Fruit fly (Drosophila melanogaster) whole organism, prepupa: Measurements from ENCODE around the gene CG17110.
A peak's percentile ranks its signal among the peaks of the same experiment; 100 is the strongest.

ENCODE experiments used
- Blimp-1 ChIP-seq: fragments of 200-800 bp; sonication (Bioruptor generic); optimal IDR thresholded peaks from 3 replicates; lab custom pipeline; 2017; ENCODE audit warnings: missing biosample characterization, missing genetic modification characterization, mild to moderate bottlenecking, moderate library complexity, missing genetic modification reagents
- CG10631 ChIP-seq: fragments of 200-800 bp; sonication (Bioruptor generic); optimal IDR thresholded peaks from 2 replicates; lab custom pipeline; 2016; ENCODE audit warnings: missing biosample characterization, missing genetic modification characterization
- CG10669 ChIP-seq: fragments of 200-800 bp; sonication (Bioruptor generic); optimal IDR thresholded peaks from 3 replicates; lab custom pipeline; 2018; ENCODE audit warnings: missing biosample characterization, mild to moderate bottlenecking, missing genetic modification characterization, moderate library complexity
- CG11294 ChIP-seq: fragments of 200-800 bp; sonication (Bioruptor generic); IDR thresholded peaks from 2 replicates; pipeline ENCODE4 v1.3.6; 2022; ENCODE audit warnings: missing biosample characterization, missing genetic modification characterization
- CG11762 ChIP-seq: fragments of 200-800 bp; sonication (Bioruptor generic); optimal IDR thresholded peaks from 3 replicates; lab custom pipeline; 2016; ENCODE audit warnings: missing biosample characterization, missing genetic modification characterization; ENCODE audit not compliant: insufficient read depth
- CG11902 ChIP-seq: fragments of 200-800 bp; sonication (Bioruptor generic); optimal IDR thresholded peaks from 3 replicates; lab custom pipeline; 2016; ENCODE audit warnings: missing biosample characterization, missing genetic modification characterization
- CG1621 ChIP-seq: fragments of 200-800 bp; sonication (Bioruptor generic); optimal IDR thresholded peaks from 3 replicates; lab custom pipeline; 2018; ENCODE audit warnings: missing biosample characterization, mild to moderate bottlenecking, missing genetic modification characterization
- CG16779 ChIP-seq: fragments of 200-800 bp; sonication (Bioruptor generic); optimal IDR thresholded peaks from 3 replicates; lab custom pipeline; 2017; ENCODE audit warnings: missing biosample characterization, mild to moderate bottlenecking, missing genetic modification characterization
- CG3032 ChIP-seq: fragments of 200-800 bp; optimal IDR thresholded peaks from 2 replicates; lab custom pipeline; 2019; ENCODE audit warnings: missing biosample characterization, mild to moderate bottlenecking, missing genetic modification characterization, moderate library complexity
- CG31627 ChIP-seq: fragments of 200-800 bp; sonication (Bioruptor generic); optimal IDR thresholded peaks from 3 replicates; lab custom pipeline; 2016; ENCODE audit warnings: missing biosample characterization, missing genetic modification characterization
- CG32006 ChIP-seq: fragments of 200-800 bp; sonication (Bioruptor generic); optimal IDR thresholded peaks from 3 replicates; lab custom pipeline; 2017; ENCODE audit warnings: missing biosample characterization, mild to moderate bottlenecking, missing genetic modification characterization
- CG34406 ChIP-seq: fragments of 200-800 bp; sonication (Bioruptor generic); optimal IDR thresholded peaks from 3 replicates; lab custom pipeline; 2016; ENCODE audit warnings: missing biosample characterization, missing genetic modification characterization
- CG3919 ChIP-seq: fragments of 200-800 bp; sonication (Bioruptor generic); optimal IDR thresholded peaks from 3 replicates; lab custom pipeline; 2016; ENCODE audit warnings: missing biosample characterization, missing genetic modification characterization
- CG4318 ChIP-seq: fragments of 200-800 bp; sonication (Bioruptor generic); optimal IDR thresholded peaks from 3 replicates; lab custom pipeline; 2017; ENCODE audit warnings: missing biosample characterization, mild to moderate bottlenecking, missing genetic modification characterization
- CG6163 ChIP-seq: fragments of 200-800 bp; sonication (Bioruptor generic); IDR thresholded peaks from 3 replicates; pipeline ENCODE4 v1.3.6; 2022; ENCODE audit warnings: missing biosample characterization, missing genetic modification characterization
- CG6792 ChIP-seq: fragments of 200-800 bp; sonication (Bioruptor generic); optimal IDR thresholded peaks from 3 replicates; lab custom pipeline; 2016; ENCODE audit warnings: missing biosample characterization, missing genetic modification characterization
- CG6854 ChIP-seq: fragments of 200-800 bp; sonication (Bioruptor generic); optimal IDR thresholded peaks from 2 replicates; lab custom pipeline; 2017; ENCODE audit warnings: missing biosample characterization, mild to moderate bottlenecking, missing genetic modification characterization
- CG7368 ChIP-seq: fragments of 200-800 bp; sonication (Bioruptor generic); optimal IDR thresholded peaks from 3 replicates; lab custom pipeline; 2016; ENCODE audit warnings: missing biosample characterization, missing genetic modification characterization
- CG8119 ChIP-seq: fragments of 200-800 bp; sonication (Bioruptor generic); IDR thresholded peaks from 3 replicates; pipeline ENCODE4 v1.3.6; 2022; ENCODE audit warnings: missing biosample characterization, missing genetic modification characterization
- CG8319 ChIP-seq: fragments of 200-800 bp; sonication (Bioruptor generic); optimal IDR thresholded peaks from 3 replicates; lab custom pipeline; 2016; ENCODE audit warnings: missing biosample characterization, missing genetic modification characterization
- CG9139 ChIP-seq: fragments of 200-800 bp; sonication (Bioruptor generic); optimal IDR thresholded peaks from 3 replicates; lab custom pipeline; 2017; ENCODE audit warnings: missing biosample characterization, mild to moderate bottlenecking, missing genetic modification characterization
- Eip93F ChIP-seq: fragments of 200-800 bp; sonication (Bioruptor generic); optimal IDR thresholded peaks from 2 replicates; lab custom pipeline; 2016; ENCODE audit warnings: missing biosample characterization, mild to moderate bottlenecking, missing genetic modification characterization
- Ets21C ChIP-seq: fragments of 200-800 bp; sonication (Bioruptor generic); optimal IDR thresholded peaks from 3 replicates; lab custom pipeline; 2016; ENCODE audit warnings: missing biosample characterization, missing genetic modification characterization
- Gug ChIP-seq: fragments of 200-800 bp; sonication (Bioruptor generic); IDR thresholded peaks from 2 replicates; pipeline ENCODE4 v1.3.6; 2022; ENCODE audit warnings: missing biosample characterization, missing genetic modification characterization
- Hr39 ChIP-seq: fragments of 200-800 bp; sonication (Bioruptor generic); optimal IDR thresholded peaks from 2 replicates; lab custom pipeline; 2016; ENCODE audit warnings: missing biosample characterization, missing genetic modification characterization
- Hr4 ChIP-seq: fragments of 200-800 bp; sonication (Bioruptor generic); optimal IDR thresholded peaks from 3 replicates; lab custom pipeline; 2016; ENCODE audit warnings: missing biosample characterization, missing genetic modification characterization
- Lpt ChIP-seq: fragments of 200-800 bp; sonication (Bioruptor generic); optimal IDR thresholded peaks from 3 replicates; lab custom pipeline; 2016; ENCODE audit warnings: missing biosample characterization, missing genetic modification characterization
- Met ChIP-seq: fragments of 200-800 bp; sonication (Bioruptor generic); optimal IDR thresholded peaks from 3 replicates; lab custom pipeline; 2016; ENCODE audit warnings: missing biosample characterization, missing genetic modification characterization
- Smox ChIP-seq: fragments of 200-800 bp; sonication (Bioruptor generic); optimal IDR thresholded peaks from 3 replicates; lab custom pipeline; 2016; ENCODE audit warnings: missing biosample characterization, missing genetic modification characterization
- Sox14 ChIP-seq: fragments of 200-800 bp; sonication (Bioruptor generic); optimal IDR thresholded peaks from 3 replicates; lab custom pipeline; 2016; ENCODE audit warnings: missing biosample characterization, missing genetic modification characterization
- Sox15 ChIP-seq: fragments of 200-800 bp; sonication (Bioruptor generic); optimal IDR thresholded peaks from 3 replicates; lab custom pipeline; 2016; ENCODE audit warnings: missing biosample characterization, missing genetic modification characterization
- achi ChIP-seq: fragments of 200-800 bp; sonication (Bioruptor generic); optimal IDR thresholded peaks from 3 replicates; lab custom pipeline; 2016; ENCODE audit warnings: missing biosample characterization, missing genetic modification characterization
- acj6 ChIP-seq: fragments of 200-800 bp; sonication (Bioruptor generic); optimal IDR thresholded peaks from 3 replicates; lab custom pipeline; 2016; ENCODE audit warnings: missing biosample characterization, missing genetic modification characterization
- cyc ChIP-seq: fragments of 200-800 bp; sonication (Bioruptor generic); optimal IDR thresholded peaks from 3 replicates; lab custom pipeline; 2016; ENCODE audit warnings: missing biosample characterization, missing genetic modification characterization
- dsx ChIP-seq: fragments of 200-800 bp; optimal IDR thresholded peaks from 3 replicates; lab custom pipeline; 2019; ENCODE audit warnings: missing biosample characterization, mild to moderate bottlenecking, missing genetic modification characterization, moderate library complexity; ENCODE audit not compliant: poor library complexity, severe bottlenecking
- eg ChIP-seq: fragments of 200-800 bp; sonication (Bioruptor generic); IDR thresholded peaks from 3 replicates; pipeline ENCODE4 v1.3.6; 2022; ENCODE audit warnings: missing biosample characterization, missing genetic modification characterization
- esn ChIP-seq: fragments of 200-800 bp; sonication (Bioruptor generic); optimal IDR thresholded peaks from 2 replicates; lab custom pipeline; 2016; ENCODE audit warnings: missing biosample characterization, mild to moderate bottlenecking, missing genetic modification characterization, moderate library complexity
- fd59A ChIP-seq: fragments of 200-800 bp; sonication (Bioruptor generic); optimal IDR thresholded peaks from 2 replicates; lab custom pipeline; 2017; ENCODE audit warnings: missing biosample characterization, mild to moderate bottlenecking, missing genetic modification characterization, missing genetic modification reagents
- fd85E ChIP-seq: fragments of 200-800 bp; sonication (Bioruptor generic); optimal IDR thresholded peaks from 3 replicates; lab custom pipeline; 2016; ENCODE audit warnings: missing biosample characterization, missing genetic modification characterization
- lz ChIP-seq: fragments of 200-800 bp; sonication (Bioruptor generic); optimal IDR thresholded peaks from 3 replicates; lab custom pipeline; 2016; ENCODE audit warnings: missing biosample characterization, missing genetic modification characterization
- net ChIP-seq: fragments of 200-800 bp; sonication (Bioruptor generic); optimal IDR thresholded peaks from 3 replicates; lab custom pipeline; 2016; ENCODE audit warnings: missing biosample characterization, missing genetic modification characterization
- pdm3 ChIP-seq: fragments of 200-800 bp; sonication (Bioruptor generic); optimal IDR thresholded peaks from 3 replicates; lab custom pipeline; 2016; ENCODE audit warnings: missing biosample characterization, missing genetic modification characterization
- salr ChIP-seq, 2 experiments: fragments of 200-800 bp; sonication (Bioruptor generic); optimal IDR thresholded peaks; 3 replicates each; lab custom pipeline; 2016 to 2018; ENCODE audit warnings: missing biosample characterization in 2 of 2, missing genetic modification characterization in 2 of 2, mild to moderate bottlenecking in 1 of 2
- spab ChIP-seq: fragments of 200-800 bp; sonication (Bioruptor generic); optimal IDR thresholded peaks from 2 replicates; lab custom pipeline; 2017; ENCODE audit warnings: missing biosample characterization, mild to moderate bottlenecking, missing genetic modification characterization, missing genetic modification reagents
- svp ChIP-seq: fragments of 200-800 bp; sonication (Bioruptor generic); peaks from one replicate; lab custom pipeline; 2016; ENCODE audit warnings: missing biosample characterization, missing genetic modification characterization
- vri ChIP-seq: fragments of 200-800 bp; sonication (Bioruptor generic); optimal IDR thresholded peaks from 3 replicates; lab custom pipeline; 2016; ENCODE audit warnings: missing biosample characterization, mild to moderate bottlenecking, missing genetic modification characterization

Gene CG17110

DNA sequence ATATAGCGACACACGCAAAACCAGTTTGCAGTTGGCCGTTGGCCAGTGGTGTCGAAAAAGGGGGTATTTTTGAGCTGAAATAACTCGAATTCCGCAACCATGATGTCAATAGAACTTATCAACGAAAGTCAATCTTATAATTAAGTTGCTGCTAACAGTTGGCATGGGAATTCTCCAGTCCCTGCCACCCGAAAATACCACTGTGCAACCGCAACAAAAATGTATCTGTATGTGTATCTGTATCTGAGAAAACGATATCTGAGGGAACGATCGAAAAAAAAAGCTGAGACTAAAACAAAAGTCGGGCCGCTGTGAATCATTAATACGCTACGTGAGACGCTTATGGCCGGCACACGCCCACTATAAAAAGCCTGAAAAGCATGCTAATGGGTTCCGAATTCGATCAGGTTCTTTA, 45.0 kb upstream of the CG17110 start (continued):
- TF ChIP-seq Gug (GFP tag; lab: Robert Waterston, UW) (peak; percentile 57), CG31627 (peak; percentile 95), CG7368 (GFP tag; lab: Kevin White, UChicago) (peak; percentile 94), Eip93F (GFP tag; lab: Kevin White, UChicago) (no peak), Hr4 (GFP tag; lab: Kevin White, UChicago) (peak; percentile 84), CG11294 (GFP tag; lab: Robert Waterston, UW) (peak; percentile 65), spab (peak; percentile 79), CG10631 (GFP tag; lab: Kevin White, UChicago) (peak; percentile 88)

DNA sequence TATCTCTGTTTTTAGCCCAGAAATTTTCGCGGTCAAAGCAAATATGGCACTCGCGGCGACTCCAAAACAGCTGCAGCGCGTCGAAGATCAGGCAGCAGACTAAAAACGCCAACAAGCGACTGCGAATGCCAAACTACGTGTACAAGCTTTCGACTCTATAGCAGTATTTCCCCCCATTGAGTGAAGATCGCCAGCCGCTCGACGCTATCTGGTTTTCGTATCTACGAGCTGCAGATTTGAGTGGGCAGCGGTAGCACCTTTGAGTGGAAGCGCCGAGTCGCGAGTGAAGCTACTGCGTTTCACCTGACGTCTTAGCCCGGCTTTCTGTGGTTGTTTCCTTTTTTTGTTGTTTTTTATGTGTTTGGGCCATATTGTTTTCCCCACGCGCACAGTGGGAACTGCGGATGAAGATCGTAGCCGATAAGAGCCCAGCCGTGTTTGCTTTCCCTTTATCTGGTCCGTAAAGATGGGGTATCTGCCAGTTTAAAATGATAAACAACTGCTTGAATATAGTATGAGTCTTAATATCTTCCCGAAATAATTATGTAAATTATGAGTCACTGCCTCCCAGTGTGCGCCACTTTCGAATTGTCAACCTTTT, 43.3 kb upstream of the CG17110 start, which contains the start of gene CG17121:
CG17121 (minus strand) TSS at position 126 of the 601 bp plus-strand sequence.
- TF ChIP-seq CG3919 (GFP tag; lab: Kevin White, UChicago) (no peak), CG6163 (GFP tag; lab: Robert Waterston, UW) (peak; percentile 64)

DNA sequence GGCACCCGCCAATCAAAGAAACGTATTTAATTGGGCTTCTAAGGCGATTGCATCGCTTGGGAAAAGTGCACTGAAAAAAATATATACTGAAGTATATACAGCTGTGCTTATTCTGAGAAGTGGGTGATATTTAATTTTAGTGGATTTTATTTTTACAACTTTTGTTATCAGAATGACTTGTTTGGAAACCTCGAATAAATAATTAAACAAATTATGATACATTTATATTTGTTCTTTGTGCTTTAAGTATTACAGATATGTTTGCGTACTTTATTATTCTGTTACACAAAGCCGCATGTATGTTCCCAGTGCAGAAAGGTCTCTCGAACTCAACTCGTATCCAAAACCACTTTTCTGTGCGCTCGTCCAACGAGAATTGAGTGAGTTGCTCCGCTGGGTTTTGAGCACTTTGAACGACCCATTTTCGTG, 42.8 kb upstream of the CG17110 start:
- TF ChIP-seq Lpt (GFP tag; lab: Kevin White, UChicago) (peak; percentile 78), fd85E (GFP tag; lab: Kevin White, UChicago) (no peak), CG6163 (GFP tag; lab: Robert Waterston, UW) (peak; percentile 68; the same call in 2 of the 3 replicates), vri (GFP tag; lab: Kevin White, UChicago) (peak; percentile 63), Hr4 (GFP tag; lab: Kevin White, UChicago) (peak; percentile 91), Ets21C (peak; percentile 74), eg (GFP tag; lab: Robert Waterston, UW) (peak; percentile 86), CG11902 (peak; percentile 74), svp (GFP tag; lab: Kevin White, UChicago) (peak; percentile 96), cyc (GFP tag; lab: Kevin White, UChicago) (peak; percentile 83), Sox15 (GFP tag; lab: Kevin White, UChicago) (peak; percentile 74), CG16779 (tag; lab: Kevin White, UChicago) (peak; percentile 36), CG31627 (peak; percentile 85), CG8119 (GFP tag; lab: Robert Waterston, UW) (peak; percentile 92), CG1621 (tag; lab: Kevin White, UChicago) (peak; percentile 20), CG34406 (GFP tag; lab: Kevin White, UChicago) (peak; percentile 91), Blimp-1 (GFP tag; lab: Kevin White, UChicago) (peak; percentile 72), CG3032 (peak; percentile 87), CG3919 (GFP tag; lab: Kevin White, UChicago) (peak; percentile 88), Met (GFP tag; lab: Kevin White, UChicago) (peak; percentile 91), CG7368 (GFP tag; lab: Kevin White, UChicago) (peak; percentile 74), esn (GFP tag; lab: Kevin White, UChicago) (peak; percentile 94), CG6854 (GFP tag; lab: Kevin White, UChicago) (peak; percentile 7), pdm3 (GFP tag; lab: Kevin White, UChicago) (peak; percentile 89), Smox (GFP tag; lab: Kevin White, UChicago) (peak; percentile 85), achi (peak; percentile 89), CG10669 (GFP tag; lab: Kevin White, UChicago) (peak; percentile 79), fd59A (GFP tag; lab: Kevin White, UChicago) (peak; percentile 73), CG8319 (GFP tag; lab: Kevin White, UChicago) (peak; percentile 67), CG6792 (GFP tag; lab: Kevin White, UChicago) (peak; percentile 88), acj6 (peak; percentile 85), CG32006 (GFP tag; lab: Kevin White, UChicago) (peak; percentile 96), Hr39 (GFP tag; lab: Kevin White, UChicago) (peak; percentile 79), net (GFP tag; lab: Kevin White, UChicago) (peak; percentile 81), lz (GFP tag; lab: Kevin White, UChicago) (peak; percentile 88), dsx (peak; percentile 69), CG9139 (GFP tag; lab: Kevin White, UChicago) (peak; percentile 64), CG4318 (GFP tag; lab: Kevin White, UChicago) (peak; percentile 87), Sox14 (GFP tag; lab: Kevin White, UChicago) (peak; percentile 87), salr (GFP tag; optimal IDR thresholded peaks at IDR 0.05; lab: Kevin White, UChicago) (peak; percentile 22 to 92), CG11762 (GFP tag; lab: Kevin White, UChicago) (peak; percentile 79), CG10631 (GFP tag; lab: Kevin White, UChicago) (peak; percentile 87)
